Worm (Caenorhabditis elegans): Measurements from ENCODE around the gene C27D6.12.

ce11 chrII:5211970-5212369 is 34.2 kb upstream of the C27D6.12 start, which contains the start of gene C34F11.2:
- TF ChIP-seq F44E2.7 (GFP tag; IDR thresholded peaks at IDR 0.05) (no peak), ztf-11 (tag; optimal IDR thresholded peaks at IDR 0.05) (no peak), Y5F2A.4 (GFP tag; optimal IDR thresholded peaks at IDR 0.05) (no peak), mdl-1 (tag; optimal IDR thresholded peaks at IDR 0.05) (no peak), egl-27 (tag; optimal IDR thresholded peaks at IDR 0.05) (no peak), fos-1 (tag; optimal IDR thresholded peaks at IDR 0.05) (no peak), lin-15B (tag; optimal IDR thresholded peaks at IDR 0.05) (no peak), nhr-28 (tag; optimal IDR thresholded peaks at IDR 0.05) (no peak), nhr-76 (tag; optimal IDR thresholded peaks at IDR 0.05) (no peak), lsy-2 (tag; optimal IDR thresholded peaks at IDR 0.05) (no peak), dpl-1 (GFP tag; optimal IDR thresholded peaks at IDR 0.05) (no peak), pqm-1 (tag; optimal IDR thresholded peaks at IDR 0.05) (no peak), ceh-44 (GFP tag; IDR thresholded peaks at IDR 0.05) (no peak), php-3 (GFP tag; IDR thresholded peaks at IDR 0.05) (no peak)

Data from whole organism, L4 larva.